Worm (Caenorhabditis elegans) whole organism, late embryonic: Measurements from ENCODE around the gene arrd-17.
A peak's percentile ranks its signal among the peaks of the same experiment; 100 is the strongest.

Experiments used
- C08G9.2 ChIP-seq: sonication (generic microtip); optimal IDR thresholded peaks from 2 replicates; lab custom pipeline; 2016; ENCODE audit warnings: mild to moderate bottlenecking, missing genetic modification characterization, moderate library complexity, missing compliant biosample characterization
- K02D7.2 ChIP-seq: sonication (generic microtip); optimal IDR thresholded peaks from 2 replicates; lab custom pipeline; 2017; ENCODE audit warnings: mild to moderate bottlenecking, missing genetic modification characterization, missing compliant biosample characterization
- K09A11.1 ChIP-seq: sonication (generic microtip); optimal IDR thresholded peaks from 2 replicates; lab custom pipeline; 2017; ENCODE audit warnings: antibody characterized with exemption, mild to moderate bottlenecking, missing genetic modification characterization, missing compliant biosample characterization; ENCODE audit not compliant: insufficient read depth
- T23F11.4 ChIP-seq: fragments of 200-800 bp; sonication (Bioruptor generic); optimal IDR thresholded peaks from 2 replicates; lab custom pipeline; 2018; ENCODE audit warnings: mild to moderate bottlenecking, missing genetic modification characterization, missing compliant biosample characterization
- ahr-1 ChIP-seq: sonication (generic microtip); optimal IDR thresholded peaks from 2 replicates; lab custom pipeline; 2016; ENCODE audit warnings: missing genetic modification characterization, missing compliant biosample characterization
- ama-1 ChIP-seq: fragments of 150-350 bp; optimal IDR thresholded peaks from 2 replicates; lab custom pipeline; 2014
- ceh-14 ChIP-seq: sonication (generic microtip); optimal IDR thresholded peaks from 2 replicates; lab custom pipeline; 2016; ENCODE audit warnings: missing genotype, missing genetic modification characterization, missing compliant biosample characterization
- ceh-18 ChIP-seq: sonication (generic microtip); optimal IDR thresholded peaks from 2 replicates; lab custom pipeline; 2016; ENCODE audit warnings: missing genetic modification characterization, missing compliant biosample characterization
- ceh-19 ChIP-seq: fragments of 200-800 bp; sonication (Bioruptor generic); optimal IDR thresholded peaks from 2 replicates; lab custom pipeline; 2018; ENCODE audit warnings: mild to moderate bottlenecking, missing genetic modification characterization, missing compliant biosample characterization
- ceh-2 ChIP-seq: sonication (generic microtip); optimal IDR thresholded peaks from 2 replicates; lab custom pipeline; 2016; ENCODE audit warnings: missing genotype, missing genetic modification characterization, missing compliant biosample characterization
- ceh-22 ChIP-seq: sonication (generic microtip); optimal IDR thresholded peaks from 2 replicates; lab custom pipeline; 2017; ENCODE audit warnings: missing biosample characterization, missing genetic modification characterization
- ceh-24 ChIP-seq: sonication (generic microtip); optimal IDR thresholded peaks from 2 replicates; lab custom pipeline; 2016; ENCODE audit warnings: mild to moderate bottlenecking, missing genetic modification characterization, missing compliant biosample characterization
- ceh-30 ChIP-seq: fragments of 150-350 bp; optimal IDR thresholded peaks from 2 replicates; lab custom pipeline; 2014; ENCODE audit warnings: missing biosample characterization, missing genetic modification characterization
- ceh-31 ChIP-seq: sonication (generic microtip); optimal IDR thresholded peaks from 2 replicates; lab custom pipeline; 2016; ENCODE audit warnings: missing genetic modification characterization, missing compliant biosample characterization
- ceh-34 ChIP-seq: sonication (generic microtip); optimal IDR thresholded peaks from 2 replicates; lab custom pipeline; 2016; ENCODE audit warnings: mild to moderate bottlenecking, missing genetic modification characterization, missing compliant biosample characterization
- ceh-45 ChIP-seq: fragments of 200-800 bp; sonication (Bioruptor generic); IDR thresholded peaks from 2 replicates; pipeline ENCODE4 v1.3.6; 2022; ENCODE audit warnings: missing genetic modification reagents, missing genetic modification characterization, missing compliant biosample characterization
- ceh-48 ChIP-seq: sonication (generic microtip); optimal IDR thresholded peaks from 2 replicates; lab custom pipeline; 2016; ENCODE audit warnings: missing genetic modification characterization, inconsistent platforms, missing compliant biosample characterization
- ceh-6 ChIP-seq: fragments of 200-800 bp; sonication (Bioruptor generic); optimal IDR thresholded peaks from 2 replicates; lab custom pipeline; 2018; ENCODE audit warnings: mild to moderate bottlenecking, missing genetic modification characterization, missing compliant biosample characterization
- ceh-9 ChIP-seq: sonication (generic microtip); optimal IDR thresholded peaks from 2 replicates; lab custom pipeline; 2016; ENCODE audit warnings: mild to moderate bottlenecking, missing genetic modification characterization, inconsistent platforms, missing compliant biosample characterization
- che-1 ChIP-seq: sonication (generic microtip); optimal IDR thresholded peaks from 2 replicates; lab custom pipeline; 2016; ENCODE audit warnings: mild to moderate bottlenecking, missing genetic modification characterization, missing compliant biosample characterization
- dmd-4 ChIP-seq: sonication (generic microtip); optimal IDR thresholded peaks from 2 replicates; lab custom pipeline; 2016; ENCODE audit warnings: borderline replicate concordance, missing genetic modification characterization, missing compliant biosample characterization
- elt-2 ChIP-seq: sonication (generic microtip); optimal IDR thresholded peaks from 2 replicates; lab custom pipeline; 2016; ENCODE audit warnings: missing genetic modification reagents, missing genetic modification characterization, missing compliant biosample characterization
- elt-4 ChIP-seq: sonication (generic microtip); optimal IDR thresholded peaks from 2 replicates; lab custom pipeline; 2016; ENCODE audit warnings: missing genetic modification characterization, missing compliant biosample characterization
- fax-1 ChIP-seq: sonication (generic microtip); optimal IDR thresholded peaks from 2 replicates; lab custom pipeline; 2016; ENCODE audit warnings: missing genotype, missing genetic modification characterization, missing compliant biosample characterization
- gmeb-2 ChIP-seq: sonication (generic microtip); optimal IDR thresholded peaks from 2 replicates; lab custom pipeline; 2016; ENCODE audit warnings: missing genetic modification characterization, inconsistent platforms, missing compliant biosample characterization
- hlh-13 ChIP-seq: fragments of 200-800 bp; sonication (Bioruptor generic); optimal IDR thresholded peaks from 2 replicates; lab custom pipeline; 2018; ENCODE audit warnings: mild to moderate bottlenecking, missing genetic modification characterization, missing compliant biosample characterization
- hlh-6 ChIP-seq: sonication (generic microtip); optimal IDR thresholded peaks from 2 replicates; lab custom pipeline; 2016; ENCODE audit warnings: missing genotype, missing genetic modification characterization, missing compliant biosample characterization
- hlh-8 ChIP-seq: sonication (generic microtip); optimal IDR thresholded peaks from 2 replicates; lab custom pipeline; 2016; ENCODE audit warnings: missing genotype, missing genetic modification characterization, missing compliant biosample characterization
- lim-6 ChIP-seq: sonication (generic microtip); optimal IDR thresholded peaks from 2 replicates; lab custom pipeline; 2016; ENCODE audit warnings: missing genetic modification characterization, missing compliant biosample characterization
- lin-11 ChIP-seq: fragments of 200-800 bp; sonication (Bioruptor generic); optimal IDR thresholded peaks from 2 replicates; lab custom pipeline; 2018; ENCODE audit warnings: mild to moderate bottlenecking, missing genetic modification characterization, missing compliant biosample characterization
- madf-2 ChIP-seq: sonication (generic microtip); optimal IDR thresholded peaks from 2 replicates; lab custom pipeline; 2017; ENCODE audit warnings: missing genetic modification characterization, missing compliant biosample characterization
- mec-3 ChIP-seq: sonication (generic microtip); optimal IDR thresholded peaks from 2 replicates; lab custom pipeline; 2016; ENCODE audit warnings: borderline replicate concordance, missing genetic modification characterization, missing compliant biosample characterization
- nfya-1 ChIP-seq: sonication (generic microtip); optimal IDR thresholded peaks from 2 replicates; lab custom pipeline; 2017; ENCODE audit warnings: missing genetic modification characterization, mild to moderate bottlenecking, missing compliant biosample characterization, antibody characterized with exemption, moderate library complexity
- nhr-11 ChIP-seq: fragments of 150-350 bp; optimal IDR thresholded peaks from 2 replicates; lab custom pipeline; 2014; ENCODE audit warnings: missing biosample characterization, missing genetic modification characterization
- nhr-232 ChIP-seq: sonication (generic microtip); optimal IDR thresholded peaks from 2 replicates; lab custom pipeline; 2016; ENCODE audit warnings: missing genetic modification characterization, missing compliant biosample characterization
- odd-2 ChIP-seq: sonication (generic microtip); optimal IDR thresholded peaks from 2 replicates; lab custom pipeline; 2017; ENCODE audit warnings: antibody characterized with exemption, mild to moderate bottlenecking, missing genetic modification characterization, missing compliant biosample characterization
- pag-3 ChIP-seq: sonication (generic microtip); optimal IDR thresholded peaks from 2 replicates; lab custom pipeline; 2016; ENCODE audit warnings: missing compliant biosample characterization, missing genetic modification characterization, borderline replicate concordance
- pat-9 ChIP-seq: fragments of 200-800 bp; sonication (Bioruptor generic); optimal IDR thresholded peaks from 2 replicates; lab custom pipeline; 2018; ENCODE audit warnings: mild to moderate bottlenecking, missing genetic modification characterization, moderate library complexity, missing compliant biosample characterization
- pha-2 ChIP-seq: sonication (generic microtip); optimal IDR thresholded peaks from 2 replicates; lab custom pipeline; 2017; ENCODE audit warnings: mild to moderate bottlenecking, missing genetic modification characterization, missing compliant biosample characterization
- pqm-1 ChIP-seq: sonication (generic microtip); optimal IDR thresholded peaks from 2 replicates; lab custom pipeline; 2016; ENCODE audit warnings: missing genetic modification characterization, missing compliant biosample characterization
- pros-1 ChIP-seq: fragments of 150-350 bp; optimal IDR thresholded peaks from 2 replicates; lab custom pipeline; 2014; ENCODE audit warnings: missing biosample characterization, missing genetic modification reagents, missing genetic modification characterization
- ref-2 ChIP-seq: sonication (generic microtip); optimal IDR thresholded peaks from 2 replicates; lab custom pipeline; 2016; ENCODE audit warnings: missing genetic modification characterization, missing compliant biosample characterization
- sdc-2 ChIP-seq: sonication (generic microtip); optimal IDR thresholded peaks from 2 replicates; lab custom pipeline; 2016; ENCODE audit warnings: missing genotype, missing genetic modification characterization, missing compliant biosample characterization
- sox-2 ChIP-seq: fragments of 200-800 bp; sonication (Bioruptor generic); IDR thresholded peaks from 2 replicates; pipeline ENCODE4 v1.3.6; 2022; ENCODE audit warnings: missing genetic modification reagents, missing genetic modification characterization, missing compliant biosample characterization
- sox-4 ChIP-seq: sonication (generic microtip); optimal IDR thresholded peaks from 2 replicates; lab custom pipeline; 2017; ENCODE audit warnings: mild to moderate bottlenecking, missing genetic modification characterization, inconsistent platforms, missing compliant biosample characterization
- syd-9 ChIP-seq: sonication (generic microtip); optimal IDR thresholded peaks from 2 replicates; lab custom pipeline; 2016; ENCODE audit warnings: mild to moderate bottlenecking, missing genetic modification characterization, moderate library complexity, missing compliant biosample characterization
- tbx-2 ChIP-seq: sonication (generic microtip); optimal IDR thresholded peaks from 2 replicates; lab custom pipeline; 2016; ENCODE audit warnings: missing genetic modification characterization, missing compliant biosample characterization
- tbx-7 ChIP-seq: sonication (generic microtip); optimal IDR thresholded peaks from 2 replicates; lab custom pipeline; 2016; ENCODE audit warnings: missing genotype, missing genetic modification characterization, missing compliant biosample characterization
- ttx-3 ChIP-seq: sonication (generic microtip); optimal IDR thresholded peaks from 2 replicates; lab custom pipeline; 2016; ENCODE audit warnings: missing genetic modification reagents, missing genetic modification characterization, missing compliant biosample characterization
- unc-3 ChIP-seq, 2 experiments: fragments of 200-800 bp in 1 of 2; sonication (Bioruptor generic) in 1 of 2; sonication (generic microtip) in 1 of 2; conservative IDR thresholded peaks in 1 of 2; optimal IDR thresholded peaks in 1 of 2; 2 replicates each; pipeline versions ENCODE4 v1.3.6 to Lab custom; 2016 to 2022; ENCODE audit warnings: missing compliant biosample characterization in 2 of 2, missing genetic modification characterization in 2 of 2, missing genetic modification reagents in 1 of 2
- unc-42 ChIP-seq: sonication (generic microtip); optimal IDR thresholded peaks from 2 replicates; lab custom pipeline; 2016; ENCODE audit warnings: missing genotype, missing genetic modification characterization, missing compliant biosample characterization
- unc-86 ChIP-seq: sonication (generic microtip); optimal IDR thresholded peaks from 2 replicates; lab custom pipeline; 2016; ENCODE audit warnings: missing genetic modification characterization, missing compliant biosample characterization
- ztf-16 ChIP-seq: sonication (generic microtip); optimal IDR thresholded peaks from 2 replicates; lab custom pipeline; 2017; ENCODE audit warnings: missing genetic modification characterization, missing compliant biosample characterization

The arrd-17 gene

ce11 chrIII:13643534-13643933 is 12.9 kb upstream of the arrd-17 start, which contains the start of the genes drr-2 and set-16:
TSS of gene drr-2 (minus strand) at chrIII:13643570.
TSS of gene set-16 (plus strand) at chrIII:13643916.
- TF ChIP-seq gmeb-2 (peak; percentile 21), ceh-2 (tag; lab: Kevin White, UChicago) (peak; percentile 12), hlh-13 (GFP tag; lab: Kevin White, UChicago) (no peak), ahr-1 (peak; percentile 21), nhr-232 (tag; lab: Kevin White, UChicago) (no peak), C08G9.2 (peak; percentile 62), hlh-8 (tag; lab: Kevin White, UChicago) (no peak), ceh-19 (GFP tag; lab: Kevin White, UChicago) (peak; percentile 23), ama-1 (no peak), fax-1 (tag; lab: Kevin White, UChicago) (no peak), ceh-22 (tag; lab: Kevin White, UChicago) (no peak), K09A11.1 (tag; lab: Kevin White, UChicago) (peak; percentile 48), ref-2 (tag; lab: Kevin White, UChicago) (peak; percentile 95), ceh-45 (no peak), nfya-1 (peak; percentile 97), tbx-7 (tag; lab: Kevin White, UChicago) (peak; percentile 29), nhr-11 (tag; lab: Kevin White, UChicago) (no peak), ceh-48 (tag; lab: Kevin White, UChicago) (peak; percentile 97), odd-2 (tag; lab: Kevin White, UChicago) (peak; percentile 10), pqm-1 (peak; percentile 66), dmd-4 (tag; lab: Kevin White, UChicago) (no peak), ceh-31 (peak; percentile 90), tbx-2 (tag; lab: Kevin White, UChicago) (peak; percentile 86), elt-2 (tag; lab: Kevin White, UChicago) (peak; percentile 82), hlh-6 (tag; lab: Kevin White, UChicago) (no peak), T23F11.4 (peak; percentile 9), syd-9 (tag; lab: Kevin White, UChicago) (peak; percentile 73), lin-11 (tag; lab: Kevin White, UChicago) (no peak), madf-2 (tag; lab: Kevin White, UChicago) (peak; percentile 27), pag-3 (tag; lab: Kevin White, UChicago) (no peak), ceh-30 (tag; lab: Kevin White, UChicago) (peak; percentile 93), ceh-9 (tag; lab: Kevin White, UChicago) (no peak), elt-4 (tag; lab: Kevin White, UChicago) (no peak), pha-2 (tag; lab: Kevin White, UChicago) (peak; percentile 60), pat-9 (tag; lab: Kevin White, UChicago) (no peak), ceh-34 (tag; lab: Kevin White, UChicago) (peak; percentile 87), ceh-24 (tag; lab: Kevin White, UChicago) (no peak), sox-4 (tag; lab: Kevin White, UChicago) (no peak), sdc-2 (tag; lab: Kevin White, UChicago) (peak; percentile 44), unc-86 (tag; lab: Kevin White, UChicago) (peak; percentile 66), unc-3 (GFP tag; conservative IDR thresholded peaks at IDR 0.05; lab: Robert Waterston, UW) (no peak), unc-3 (tag; optimal IDR thresholded peaks at IDR 0.05; lab: Kevin White, UChicago) (peak; percentile 41), che-1 (tag; lab: Kevin White, UChicago) (peak; percentile 20), ceh-14 (tag; lab: Kevin White, UChicago) (peak; percentile 90), ceh-18 (peak; percentile 91), unc-42 (tag; lab: Kevin White, UChicago) (peak; percentile 99), pros-1 (tag; lab: Kevin White, UChicago) (peak; percentile 82), mec-3 (tag; lab: Kevin White, UChicago) (no peak), lim-6 (tag; lab: Kevin White, UChicago) (no peak), ceh-6 (GFP tag; lab: Kevin White, UChicago) (peak; percentile 52), sox-2 (GFP tag; lab: Robert Waterston, UW) (peak; percentile 29), ztf-16 (peak; percentile 63), ttx-3 (tag; lab: Kevin White, UChicago) (peak; percentile 19), K02D7.2 (tag; lab: Kevin White, UChicago) (no peak)
